Worm (Caenorhabditis elegans): ENCODE results near the gene ttr-6.

Gene ttr-6

DNA sequence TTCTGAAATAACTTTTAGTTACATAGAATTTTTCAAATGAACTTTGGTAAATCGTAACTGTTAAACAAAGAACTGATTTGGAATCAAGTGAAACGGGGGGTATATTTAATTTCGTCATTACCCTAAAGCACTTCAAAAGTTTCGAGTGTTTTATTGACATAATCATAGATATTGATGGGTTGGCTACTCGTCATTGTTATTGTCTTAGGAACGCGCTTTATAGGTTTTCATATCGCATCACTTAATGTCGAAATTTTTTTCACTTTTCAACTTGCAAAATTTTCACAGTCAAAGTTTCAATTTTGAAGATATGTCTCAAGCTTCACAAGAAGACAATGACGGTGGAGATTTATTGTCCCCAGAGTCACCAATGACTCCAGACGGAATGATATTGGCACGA lies 21.8 kb upstream of the ttr-6 start, which contains the start of gene kqt-1:
kqt-1 (plus strand) TSS at position 301 of the 400 bp plus-strand sequence.
- TF ChIP-seq ceh-13 (GFP tag; optimal IDR thresholded peaks at IDR 0.05), result no peak
- no peak for TF ChIP-seq tbx-11 (GFP tag; IDR thresholded peaks at IDR 0.05)
- no peak for TF ChIP-seq ets-7 (tag; optimal IDR thresholded peaks at IDR 0.05)
- no peak for TF ChIP-seq hnd-1 (tag; optimal IDR thresholded peaks at IDR 0.05)
- no peak for TF ChIP-seq sea-1 (GFP tag; conservative IDR thresholded peaks at IDR 0.05)
- no peak for TF ChIP-seq flt-1 (GFP tag; IDR thresholded peaks at IDR 0.05)
- TF ChIP-seq tra-4 (tag; optimal IDR thresholded peaks at IDR 0.05), result no peak
- TF ChIP-seq hmg-4 (GFP tag; optimal IDR thresholded peaks at IDR 0.05), result no peak
- TF ChIP-seq pes-1 (GFP tag; IDR thresholded peaks at IDR 0.05), result no peak
- no peak for TF ChIP-seq B0310.2 (tag; optimal IDR thresholded peaks at IDR 0.05)
- no peak for TF ChIP-seq aly-1 (tag; optimal IDR thresholded peaks at IDR 0.05)
- TF ChIP-seq scrt-1 (GFP tag; IDR thresholded peaks at IDR 0.05), result no peak

DNA sequence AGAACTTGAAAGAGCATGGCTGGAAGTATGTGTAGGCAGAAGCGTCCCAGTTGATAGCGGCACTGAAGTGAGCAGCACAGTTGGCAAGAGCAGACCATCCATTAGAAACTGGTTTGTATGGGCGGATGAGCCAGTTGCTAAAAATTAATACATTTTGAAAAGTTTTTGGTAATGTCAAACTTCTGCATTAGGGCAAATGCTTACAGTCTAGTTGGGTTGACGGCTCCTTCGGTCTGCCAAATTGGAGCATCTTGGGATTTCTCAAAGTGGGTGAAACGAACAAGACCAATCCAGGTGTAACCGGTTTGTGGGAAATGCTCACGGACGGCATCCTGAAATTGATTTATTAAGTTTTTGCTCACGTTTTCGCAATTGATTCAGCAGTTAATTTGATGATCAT lies 20.7 kb upstream of the ttr-6 start:
- TF ChIP-seq ceh-13 (GFP tag; optimal IDR thresholded peaks at IDR 0.05), result no peak
- 0 out of 2 replicates have a peak, but pooled peaks have one; percentile 57 for TF ChIP-seq sea-1 (GFP tag; conservative IDR thresholded peaks at IDR 0.05)

DNA sequence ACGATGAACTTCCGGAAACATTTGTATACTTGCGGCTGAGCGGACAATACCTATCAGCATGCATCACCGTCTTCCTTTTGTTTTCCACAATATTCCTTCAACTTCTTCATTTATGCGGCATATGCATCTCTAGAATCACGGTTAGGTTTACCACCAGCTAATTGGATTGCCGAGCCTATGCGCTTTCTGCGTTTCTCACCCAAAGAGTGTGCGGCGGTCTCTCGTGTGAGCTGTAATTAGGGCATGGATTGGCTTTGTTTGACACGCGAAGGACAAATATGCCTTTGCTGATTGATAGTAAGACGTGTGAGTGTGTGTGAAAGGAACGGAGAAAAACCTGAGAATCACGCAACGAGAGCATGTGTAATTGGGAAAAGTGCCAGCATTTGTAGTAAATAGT lies 16.6 kb upstream of the ttr-6 start:
- TF ChIP-seq ama-1 (optimal IDR thresholded peaks at IDR 0.05) (no peak), F13C5.2 (tag; optimal IDR thresholded peaks at IDR 0.05) (no peak), hnd-1 (tag; optimal IDR thresholded peaks at IDR 0.05) (no peak)

DNA sequence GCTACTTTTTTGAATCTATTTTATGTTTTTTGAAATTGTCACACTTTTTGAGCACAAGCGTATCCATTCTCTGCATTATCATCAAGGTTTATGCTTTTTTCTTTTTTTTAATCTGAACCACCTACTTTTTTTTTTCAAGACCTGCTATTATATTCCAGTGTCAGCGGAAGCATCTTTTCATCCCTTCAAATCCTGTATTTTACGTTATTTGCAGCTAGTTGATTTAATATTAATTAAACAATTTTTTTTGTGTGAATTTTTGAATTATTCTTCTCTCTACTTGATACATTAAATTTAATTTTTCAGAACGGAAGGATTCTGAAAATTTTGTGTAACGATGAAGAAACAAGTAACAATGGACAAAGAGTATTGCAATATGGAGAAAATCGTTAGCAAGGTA lies 12.8 kb upstream of the ttr-6 start, which contains the start of gene C25B8.8:
C25B8.8 (plus strand) TSS at position 301 of the 400 bp plus-strand sequence.
- no peak for TF ChIP-seq sea-1 (GFP tag; conservative IDR thresholded peaks at IDR 0.05)
- no peak for TF ChIP-seq scrt-1 (GFP tag; IDR thresholded peaks at IDR 0.05)
- TF ChIP-seq tbx-37 (GFP tag; conservative IDR thresholded peaks at IDR 0.05), result no peak
- TF ChIP-seq ama-1 (optimal IDR thresholded peaks at IDR 0.05), result no peak
- no peak for TF ChIP-seq ets-7 (tag; optimal IDR thresholded peaks at IDR 0.05)
- TF ChIP-seq tra-4 (tag; optimal IDR thresholded peaks at IDR 0.05), result no peak
- TF ChIP-seq flt-1 (GFP tag; IDR thresholded peaks at IDR 0.05), result no peak
- no peak for TF ChIP-seq hmg-4 (GFP tag; optimal IDR thresholded peaks at IDR 0.05)
- TF ChIP-seq ceh-13 (GFP tag; optimal IDR thresholded peaks at IDR 0.05), result no peak
- TF ChIP-seq hnd-1 (tag; optimal IDR thresholded peaks at IDR 0.05), result no peak
- TF ChIP-seq pes-1 (GFP tag; IDR thresholded peaks at IDR 0.05), result no peak
- TF ChIP-seq aly-1 (tag; optimal IDR thresholded peaks at IDR 0.05), result no peak

DNA sequence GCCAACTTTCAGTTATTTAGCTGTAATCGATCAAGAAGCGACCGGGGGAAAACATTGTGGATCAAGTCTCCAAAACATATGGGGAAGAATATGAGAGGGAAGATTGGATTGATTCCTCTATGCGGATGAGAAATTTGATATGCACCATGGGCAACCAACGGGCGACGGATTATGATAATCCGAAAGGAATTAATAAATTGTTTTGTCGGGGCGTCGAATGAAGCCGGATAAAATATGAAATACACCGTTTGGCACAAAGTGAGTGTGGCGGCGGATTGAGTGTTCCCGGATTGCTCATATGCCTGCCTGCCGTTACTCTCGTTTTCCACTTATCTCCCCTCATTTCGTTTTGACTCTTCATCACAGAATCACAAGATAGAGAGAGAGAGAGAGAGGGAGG lies 12.3 kb upstream of the ttr-6 start:
- no peak for TF ChIP-seq flt-1 (GFP tag; IDR thresholded peaks at IDR 0.05)
- no peak for TF ChIP-seq tbx-37 (GFP tag; conservative IDR thresholded peaks at IDR 0.05)
- no peak for TF ChIP-seq B0310.2 (tag; optimal IDR thresholded peaks at IDR 0.05)
- no peak for TF ChIP-seq tbx-11 (GFP tag; IDR thresholded peaks at IDR 0.05)
- TF ChIP-seq ets-7 (tag; optimal IDR thresholded peaks at IDR 0.05), result no peak
- no peak for TF ChIP-seq ama-1 (optimal IDR thresholded peaks at IDR 0.05)
- TF ChIP-seq pes-1 (GFP tag; IDR thresholded peaks at IDR 0.05), result no peak
- TF ChIP-seq F13C5.2 (tag; optimal IDR thresholded peaks at IDR 0.05), result no peak
- TF ChIP-seq ceh-13 (GFP tag; optimal IDR thresholded peaks at IDR 0.05), result no peak
- no peak for TF ChIP-seq hnd-1 (tag; optimal IDR thresholded peaks at IDR 0.05)
- TF ChIP-seq scrt-1 (GFP tag; IDR thresholded peaks at IDR 0.05), result no peak
- no peak for TF ChIP-seq aly-1 (tag; optimal IDR thresholded peaks at IDR 0.05)
- TF ChIP-seq tra-4 (tag; optimal IDR thresholded peaks at IDR 0.05), result no peak

ce11 chrX:6607599-6607998 lies 10.7 kb upstream of the ttr-6 start:
- TF ChIP-seq ama-1 (optimal IDR thresholded peaks at IDR 0.05) (no peak), sea-1 (GFP tag; conservative IDR thresholded peaks at IDR 0.05) (no peak), F13C5.2 (tag; optimal IDR thresholded peaks at IDR 0.05) (no peak), hnd-1 (tag; optimal IDR thresholded peaks at IDR 0.05) (no peak), ceh-13 (GFP tag; optimal IDR thresholded peaks at IDR 0.05) (no peak), ets-7 (tag; optimal IDR thresholded peaks at IDR 0.05) (no peak), hmg-4 (GFP tag; optimal IDR thresholded peaks at IDR 0.05) (no peak), B0310.2 (tag; optimal IDR thresholded peaks at IDR 0.05) (no peak), tra-4 (tag; optimal IDR thresholded peaks at IDR 0.05) (no peak), scrt-1 (GFP tag; IDR thresholded peaks at IDR 0.05) (no peak), tbx-37 (GFP tag; conservative IDR thresholded peaks at IDR 0.05) (no peak), flt-1 (GFP tag; IDR thresholded peaks at IDR 0.05) (no peak)

ce11 chrX:6606991-6607390 lies 10.1 kb upstream of the ttr-6 start, which contains the start of gene cpr-6:
TSS of gene cpr-6 (plus strand) at chrX:6607207.
- TF ChIP-seq ets-7 (tag; optimal IDR thresholded peaks at IDR 0.05) (no peak), aly-1 (tag; optimal IDR thresholded peaks at IDR 0.05) (no peak), hnd-1 (tag; optimal IDR thresholded peaks at IDR 0.05) (no peak), flt-1 (GFP tag; IDR thresholded peaks at IDR 0.05) (no peak)

DNA sequence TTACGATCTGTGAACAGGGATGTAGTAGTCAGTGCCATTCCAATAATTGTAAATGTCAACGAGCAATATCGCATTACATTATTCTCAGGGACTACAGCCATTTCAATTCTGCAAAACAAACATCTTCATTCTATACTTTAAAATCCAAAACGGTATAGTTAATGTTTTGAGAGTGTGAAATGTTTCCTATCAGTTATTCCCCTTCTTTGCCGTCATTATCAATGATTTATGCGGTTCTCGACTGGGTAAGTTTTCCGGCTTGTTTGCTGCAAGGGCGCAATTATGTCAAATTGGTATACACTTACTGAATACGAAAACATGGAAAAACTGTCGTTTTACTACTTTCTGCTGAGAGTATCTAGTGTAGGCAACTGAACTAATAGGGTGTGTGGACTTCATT lies 6.2 kb upstream of the ttr-6 start, which contains the start of gene F23G4.1:
F23G4.1 (minus strand) TSS at position 101 of the 400 bp plus-strand sequence.
- TF ChIP-seq hmg-4 (GFP tag; optimal IDR thresholded peaks at IDR 0.05), result no peak
- no peak for TF ChIP-seq ceh-36 (tag; optimal IDR thresholded peaks at IDR 0.05)
- TF ChIP-seq ets-7 (tag; optimal IDR thresholded peaks at IDR 0.05), result no peak
- TF ChIP-seq B0310.2 (tag; optimal IDR thresholded peaks at IDR 0.05), result no peak
- no peak for TF ChIP-seq F13C5.2 (tag; optimal IDR thresholded peaks at IDR 0.05)
- no peak for TF ChIP-seq sea-1 (GFP tag; conservative IDR thresholded peaks at IDR 0.05)
- no peak for TF ChIP-seq scrt-1 (GFP tag; IDR thresholded peaks at IDR 0.05)
- TF ChIP-seq tbx-11 (GFP tag; IDR thresholded peaks at IDR 0.05), result no peak
- no peak for TF ChIP-seq tbx-37 (GFP tag; conservative IDR thresholded peaks at IDR 0.05)
- TF ChIP-seq flt-1 (GFP tag; IDR thresholded peaks at IDR 0.05), result no peak
- TF ChIP-seq hmbx-1 (tag; optimal IDR thresholded peaks at IDR 0.05), result no peak
- no peak for TF ChIP-seq hnd-1 (tag; optimal IDR thresholded peaks at IDR 0.05)
- no peak for TF ChIP-seq aly-1 (tag; optimal IDR thresholded peaks at IDR 0.05)
